Worm (Caenorhabditis elegans): ENCODE data around the gene sut-1.

Gene sut-1

DNA sequence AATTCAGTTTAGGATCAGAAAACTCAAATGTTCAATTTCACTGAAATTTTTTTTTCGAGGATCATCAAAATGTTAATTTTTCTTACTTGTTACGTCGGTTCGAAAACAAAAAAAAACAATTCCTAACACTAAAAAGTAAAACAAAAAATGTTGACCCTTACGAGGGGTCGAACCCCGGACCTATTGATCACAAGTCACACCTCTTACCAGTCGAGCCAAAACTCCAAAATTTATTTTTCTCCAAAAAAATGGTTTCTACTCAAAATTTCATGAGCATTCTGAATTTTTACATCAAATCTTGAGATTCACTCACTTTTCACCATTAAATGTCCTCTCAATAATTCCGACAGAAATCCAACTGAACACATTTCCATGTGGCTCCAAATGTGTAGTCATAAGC, 20.9 kb downstream of the sut-1 start:
- TF ChIP-seq nhr-237 (tag; optimal IDR thresholded peaks at IDR 0.05) (no peak), zip-8 (tag; optimal IDR thresholded peaks at IDR 0.05) (no peak), snpc-4 (tag; optimal IDR thresholded peaks at IDR 0.05) (no peak), sem-2 (GFP tag; optimal IDR thresholded peaks at IDR 0.05) (no peak), nhr-2 (tag; optimal IDR thresholded peaks at IDR 0.05) (no peak), ceh-43 (GFP tag; optimal IDR thresholded peaks at IDR 0.05) (no peak), lsy-2 (tag; optimal IDR thresholded peaks at IDR 0.05) (no peak)

DNA sequence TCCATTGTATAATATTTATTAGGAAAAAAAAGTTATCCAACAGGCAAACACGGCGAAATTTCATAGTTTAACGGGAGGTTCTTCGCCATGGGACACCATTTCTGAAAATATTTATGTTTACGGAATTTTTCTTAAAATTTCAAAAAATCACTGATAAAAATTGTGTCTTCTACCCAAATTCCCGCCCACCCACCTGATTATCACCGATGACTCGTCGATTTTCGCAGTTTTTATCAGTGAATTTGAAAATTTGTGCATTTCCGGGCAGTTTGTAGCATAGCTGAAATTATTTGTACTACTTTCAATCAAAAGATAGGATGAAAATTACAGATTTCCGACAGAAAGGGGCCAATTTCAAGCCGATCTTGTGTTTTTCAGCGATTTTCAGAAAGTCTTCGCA, 21.7 kb downstream of the sut-1 start:
- TF ChIP-seq nhr-76 (tag; optimal IDR thresholded peaks at IDR 0.05), result no peak
- TF ChIP-seq unc-120 (tag; optimal IDR thresholded peaks at IDR 0.05; ENCODE audit: poor library complexity, severe bottlenecking), result no peak
- TF ChIP-seq lin-13 (tag; optimal IDR thresholded peaks at IDR 0.05), result no peak
- no peak for TF ChIP-seq mls-2 (tag; optimal IDR thresholded peaks at IDR 0.05)
- TF ChIP-seq nhr-12 (tag; optimal IDR thresholded peaks at IDR 0.05), result no peak
- TF ChIP-seq nhr-28 (tag; optimal IDR thresholded peaks at IDR 0.05), result no peak
- no peak for TF ChIP-seq ceh-43 (GFP tag; optimal IDR thresholded peaks at IDR 0.05)
- TF ChIP-seq pha-4 (tag; optimal IDR thresholded peaks at IDR 0.05), result no peak
- no peak for TF ChIP-seq mab-5 (tag; optimal IDR thresholded peaks at IDR 0.05)
- TF ChIP-seq tbx-8 (GFP tag; optimal IDR thresholded peaks at IDR 0.05), result no peak
- TF ChIP-seq blmp-1 (tag; optimal IDR thresholded peaks at IDR 0.05), result no peak

DNA sequence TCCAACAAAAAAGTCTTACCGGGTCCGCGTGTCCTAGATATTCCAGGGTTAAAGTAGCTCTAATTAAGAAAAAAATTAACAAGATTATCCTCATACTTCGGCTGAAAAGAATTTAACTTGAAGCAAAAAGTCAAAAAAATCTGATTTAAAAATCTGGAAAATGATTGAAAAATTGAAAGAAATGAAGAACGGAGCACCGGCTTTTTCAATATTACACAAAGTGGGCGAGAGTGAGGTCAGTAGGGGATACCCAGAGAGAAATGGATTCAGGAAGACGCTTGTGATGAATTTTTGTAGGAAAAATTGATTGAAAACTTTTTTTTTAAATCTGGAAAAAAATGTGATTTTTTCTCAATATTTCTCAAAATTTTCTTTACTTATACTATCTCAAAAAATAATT, 22.3 kb downstream of the sut-1 start, which contains the start of gene pho-14:
pho-14 (minus strand) TSS at position 101 of the 400 bp plus-strand sequence.
- TF ChIP-seq flh-1 (GFP tag; optimal IDR thresholded peaks at IDR 0.05) (no peak), mab-5 (tag; optimal IDR thresholded peaks at IDR 0.05) (no peak), snpc-4 (tag; optimal IDR thresholded peaks at IDR 0.05) (no peak), ceh-83 (GFP tag; optimal IDR thresholded peaks at IDR 0.05) (no peak)

DNA sequence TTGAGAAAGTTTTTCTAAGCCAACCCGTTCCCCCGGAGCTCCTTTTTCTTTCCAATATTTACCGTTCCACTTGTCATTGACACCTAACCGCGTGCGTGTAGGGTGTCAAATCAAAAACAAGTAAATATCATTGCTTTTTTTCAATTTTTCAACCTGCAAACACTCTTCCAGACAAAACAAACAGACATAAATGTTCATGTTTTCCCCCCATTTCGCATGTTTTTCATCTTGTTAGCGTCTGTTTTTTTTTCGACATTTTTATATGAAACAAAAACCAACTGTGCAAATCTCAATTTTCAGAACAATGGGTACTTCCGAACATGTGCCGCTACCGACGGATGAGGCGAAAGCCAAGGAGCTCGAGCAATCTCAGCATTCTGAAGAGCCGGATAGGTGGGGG, 31.4 kb downstream of the sut-1 start, which contains the start of gene snf-3:
snf-3 (plus strand) TSS at position 301 of the 400 bp plus-strand sequence.
- no peak for TF ChIP-seq unc-120 (tag; optimal IDR thresholded peaks at IDR 0.05; ENCODE audit: poor library complexity, severe bottlenecking)
- TF ChIP-seq mab-5 (tag; optimal IDR thresholded peaks at IDR 0.05), result no peak
- TF ChIP-seq nhr-12 (tag; optimal IDR thresholded peaks at IDR 0.05), result no peak
- no peak for TF ChIP-seq zip-8 (tag; optimal IDR thresholded peaks at IDR 0.05)
- TF ChIP-seq flh-1 (GFP tag; optimal IDR thresholded peaks at IDR 0.05), result no peak
- TF ChIP-seq lsy-2 (tag; optimal IDR thresholded peaks at IDR 0.05), result no peak
- no peak for TF ChIP-seq lin-32 (GFP tag; optimal IDR thresholded peaks at IDR 0.05)
- TF ChIP-seq mls-2 (tag; optimal IDR thresholded peaks at IDR 0.05), result no peak
- no peak for TF ChIP-seq lin-13 (tag; optimal IDR thresholded peaks at IDR 0.05)
- TF ChIP-seq M03D4.4 (tag; optimal IDR thresholded peaks at IDR 0.05), result no peak
- no peak for TF ChIP-seq cnd-1 (tag; optimal IDR thresholded peaks at IDR 0.05)
- TF ChIP-seq tbx-8 (GFP tag; optimal IDR thresholded peaks at IDR 0.05), result no peak
- no peak for TF ChIP-seq hlh-1 (tag; optimal IDR thresholded peaks at IDR 0.05)
- TF ChIP-seq sem-2 (GFP tag; optimal IDR thresholded peaks at IDR 0.05), result no peak

DNA sequence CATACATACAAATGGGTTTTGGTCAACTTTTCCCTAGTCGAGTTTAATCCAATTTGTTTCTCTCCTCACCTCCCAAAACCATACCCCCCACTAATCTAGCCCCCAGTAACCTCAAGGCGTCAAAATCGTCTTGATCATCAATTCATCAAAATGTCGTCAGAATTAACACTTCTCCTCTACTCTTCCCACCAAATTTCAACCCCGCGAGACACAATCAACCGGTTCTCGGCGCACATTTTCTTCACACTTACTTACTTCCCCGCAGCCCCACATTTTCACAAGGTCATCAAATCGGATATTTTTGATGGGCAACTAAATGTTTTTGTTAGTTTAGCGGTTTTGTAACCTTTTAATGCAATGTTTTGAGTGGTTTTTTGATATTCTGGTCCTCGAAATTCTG, 32.3 kb downstream of the sut-1 start:
- no peak for TF ChIP-seq bed-3 (GFP tag; optimal IDR thresholded peaks at IDR 0.05)
- no peak for TF ChIP-seq hlh-1 (tag; optimal IDR thresholded peaks at IDR 0.05)
- TF ChIP-seq ces-1 (GFP tag; optimal IDR thresholded peaks at IDR 0.05), result no peak
- no peak for TF ChIP-seq flh-1 (GFP tag; optimal IDR thresholded peaks at IDR 0.05)
- no peak for TF ChIP-seq ham-2 (GFP tag; optimal IDR thresholded peaks at IDR 0.05)
- no peak for TF ChIP-seq elt-3 (tag; optimal IDR thresholded peaks at IDR 0.05)
- no peak for TF ChIP-seq lsy-2 (tag; optimal IDR thresholded peaks at IDR 0.05)
- no peak for TF ChIP-seq sem-2 (GFP tag; optimal IDR thresholded peaks at IDR 0.05)
- TF ChIP-seq nhr-12 (tag; optimal IDR thresholded peaks at IDR 0.05), result no peak
- no peak for TF ChIP-seq unc-39 (tag; optimal IDR thresholded peaks at IDR 0.05)
- no peak for TF ChIP-seq lin-13 (tag; optimal IDR thresholded peaks at IDR 0.05)
- no peak for TF ChIP-seq ceh-43 (GFP tag; optimal IDR thresholded peaks at IDR 0.05)
- TF ChIP-seq ceh-83 (GFP tag; optimal IDR thresholded peaks at IDR 0.05), result no peak

DNA sequence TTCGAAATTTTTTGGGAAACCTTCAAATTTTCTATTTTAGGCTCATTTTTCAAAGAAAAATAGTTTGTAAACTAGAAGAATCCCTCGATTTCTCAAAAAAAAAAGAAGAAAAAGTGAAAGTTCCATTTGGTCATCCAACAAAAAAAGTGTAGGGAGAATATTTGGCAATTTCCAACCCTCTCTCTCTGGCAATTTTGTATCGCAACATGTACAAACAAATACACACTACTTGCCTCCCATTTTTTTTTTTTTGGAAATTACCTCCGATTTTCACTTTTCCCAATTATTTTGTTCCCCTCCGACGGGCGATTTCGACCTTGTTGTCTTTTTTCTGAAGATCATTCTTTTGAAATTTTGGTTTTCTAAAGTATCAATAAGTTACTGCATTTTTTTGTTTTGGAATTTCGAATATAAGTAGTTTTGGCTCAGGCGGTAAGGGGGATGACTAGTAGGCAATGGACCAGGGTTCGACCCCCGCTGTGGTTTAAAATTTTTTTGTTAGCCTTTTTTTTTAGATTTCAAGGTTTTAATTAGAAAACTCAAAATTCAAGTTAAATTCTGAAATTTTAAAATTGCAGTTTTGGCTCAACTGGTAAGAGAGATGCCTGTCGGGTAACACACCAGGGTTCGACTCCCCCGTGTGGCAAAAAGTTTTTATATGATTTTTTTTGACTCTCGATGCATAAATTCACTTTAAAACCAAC, 34.4 kb downstream of the sut-1 start:
- no peak for TF ChIP-seq nhr-237 (tag; optimal IDR thresholded peaks at IDR 0.05)
- TF ChIP-seq nhr-76 (tag; optimal IDR thresholded peaks at IDR 0.05), result no peak
- TF ChIP-seq M03D4.4 (tag; optimal IDR thresholded peaks at IDR 0.05), result no peak
- no peak for TF ChIP-seq ces-1 (GFP tag; optimal IDR thresholded peaks at IDR 0.05)
- TF ChIP-seq lsy-2 (tag; optimal IDR thresholded peaks at IDR 0.05), result no peak
- TF ChIP-seq sem-2 (GFP tag; optimal IDR thresholded peaks at IDR 0.05), result no peak
- TF ChIP-seq lin-13 (tag; optimal IDR thresholded peaks at IDR 0.05), result no peak
- TF ChIP-seq unc-39 (tag; optimal IDR thresholded peaks at IDR 0.05), result no peak
- no peak for TF ChIP-seq hlh-1 (tag; optimal IDR thresholded peaks at IDR 0.05)
- TF ChIP-seq elt-3 (tag; optimal IDR thresholded peaks at IDR 0.05), result no peak
- no peak for TF ChIP-seq elt-1 (tag; optimal IDR thresholded peaks at IDR 0.05; ENCODE audit: borderline replicate concordance, insufficient read depth)
- no peak for TF ChIP-seq ham-2 (GFP tag; optimal IDR thresholded peaks at IDR 0.05)
- TF ChIP-seq nhr-12 (tag; optimal IDR thresholded peaks at IDR 0.05), result no peak
